Fruit fly (Drosophila melanogaster) whole organism, prepupa: ENCODE measurements around the gene Dip-C.

ENCODE experiments used
- CG11902 ChIP-seq: fragments of 200-800 bp; sonication (Bioruptor generic); optimal IDR thresholded peaks from 3 replicates; lab custom pipeline; 2016; ENCODE audit warnings: missing biosample characterization, missing genetic modification characterization
- Hr4 ChIP-seq: fragments of 200-800 bp; sonication (Bioruptor generic); optimal IDR thresholded peaks from 3 replicates; lab custom pipeline; 2016; ENCODE audit warnings: missing biosample characterization, missing genetic modification characterization
- salr ChIP-seq, 2 experiments: fragments of 200-800 bp; sonication (Bioruptor generic); optimal IDR thresholded peaks; 3 replicates each; lab custom pipeline; 2016 to 2018; ENCODE audit warnings: missing biosample characterization in 2 of 2, missing genetic modification characterization in 2 of 2, mild to moderate bottlenecking in 1 of 2

The Dip-C gene

dm6 chr3R:12361962-12362497 is 51.5 kb downstream of the Dip-C start:
- TF ChIP-seq CG11902 (GFP tag; lab: Kevin White, UChicago) (no peak), salr (GFP tag; optimal IDR thresholded peaks at IDR 0.05; lab: Kevin White, UChicago) (no peak), Hr4 (GFP tag; lab: Kevin White, UChicago) (no peak)
